Worm (Caenorhabditis elegans) whole organism, young adult: Measurements from ENCODE around the gene mbk-1.

Source experiments
- B0019.2 ChIP-seq: fragments of 200-800 bp; sonication (Bioruptor generic); conservative IDR thresholded peaks from 2 replicates; pipeline ENCODE4 v1.3.6; 2022; ENCODE audit warnings: missing genetic modification reagents, missing genetic modification characterization, missing compliant biosample characterization
- B0336.3 ChIP-seq: fragments of 200-800 bp; sonication (Bioruptor generic); IDR thresholded peaks from 2 replicates; pipeline ENCODE4 v1.3.6; 2022; ENCODE audit warnings: missing genetic modification characterization, missing compliant biosample characterization
- C06A6.2 ChIP-seq: fragments of 200-800 bp; sonication (Bioruptor generic); conservative IDR thresholded peaks from 2 replicates; pipeline ENCODE4 v1.3.6; 2022; ENCODE audit warnings: missing genetic modification characterization, missing compliant biosample characterization
- C17E4.6 ChIP-seq: fragments of 200-800 bp; sonication (Bioruptor generic); IDR thresholded peaks from 2 replicates; pipeline ENCODE4 v1.3.6; 2022; ENCODE audit warnings: missing genetic modification reagents, missing genetic modification characterization, missing compliant biosample characterization
- F22D6.2 ChIP-seq: sonication (generic microtip); optimal IDR thresholded peaks from 2 replicates; lab custom pipeline; 2016; ENCODE audit warnings: mild to moderate bottlenecking, missing genetic modification characterization, missing compliant biosample characterization
- F33H1.4 ChIP-seq: fragments of 200-800 bp; sonication (Bioruptor generic); IDR thresholded peaks from 2 replicates; pipeline ENCODE4 v1.3.6; 2022; ENCODE audit warnings: missing genetic modification reagents, missing genetic modification characterization, missing compliant biosample characterization
- F52B5.7 ChIP-seq: sonication (generic microtip); optimal IDR thresholded peaks from 2 replicates; lab custom pipeline; 2016; ENCODE audit warnings: mild to moderate bottlenecking, missing genetic modification characterization, missing compliant biosample characterization
- F57C9.4 ChIP-seq: sonication (generic microtip); optimal IDR thresholded peaks from 2 replicates; lab custom pipeline; 2017; ENCODE audit warnings: mild to moderate bottlenecking, missing genetic modification characterization, missing compliant biosample characterization
- K11D2.4 ChIP-seq: fragments of 200-800 bp; sonication (Bioruptor generic); IDR thresholded peaks from 2 replicates; pipeline ENCODE4 v1.3.6; 2022; ENCODE audit warnings: missing genetic modification reagents, missing genetic modification characterization, missing compliant biosample characterization
- K12H6.12 ChIP-seq: fragments of 200-800 bp; sonication (Bioruptor generic); optimal IDR thresholded peaks from 2 replicates; lab custom pipeline; 2018; ENCODE audit warnings: mild to moderate bottlenecking, missing genetic modification characterization, missing compliant biosample characterization
- T26A5.8 ChIP-seq: sonication (generic microtip); optimal IDR thresholded peaks from 2 replicates; lab custom pipeline; 2016; ENCODE audit warnings: missing genetic modification characterization, missing compliant biosample characterization
- Y53F4B.3 ChIP-seq: fragments of 200-800 bp; sonication (Bioruptor generic); IDR thresholded peaks from 2 replicates; pipeline ENCODE4 v1.3.6; 2022; ENCODE audit warnings: missing genetic modification reagents, missing genetic modification characterization, missing compliant biosample characterization
- Y53G8AR.9 ChIP-seq: fragments of 200-800 bp; sonication (Bioruptor generic); conservative IDR thresholded peaks from 2 replicates; pipeline ENCODE4 v1.3.6; 2022; ENCODE audit warnings: missing genetic modification reagents, missing genetic modification characterization, missing compliant biosample characterization
- aptf-2 ChIP-seq: fragments of 200-800 bp; sonication (Bioruptor generic); conservative IDR thresholded peaks from 2 replicates; pipeline ENCODE4 v1.3.6; 2022; ENCODE audit warnings: missing genetic modification reagents, missing genetic modification characterization, missing compliant biosample characterization
- ccch-3 ChIP-seq: fragments of 200-800 bp; sonication (Bioruptor generic); optimal IDR thresholded peaks from 2 replicates; lab custom pipeline; 2018; ENCODE audit warnings: mild to moderate bottlenecking, missing genetic modification characterization, missing compliant biosample characterization
- cebp-2 ChIP-seq: fragments of 200-800 bp; sonication (Bioruptor generic); IDR thresholded peaks from 2 replicates; pipeline ENCODE4 v1.3.6; 2022; ENCODE audit warnings: missing genetic modification characterization, missing compliant biosample characterization
- ceh-27 ChIP-seq: fragments of 200-800 bp; sonication (Bioruptor generic); optimal IDR thresholded peaks from 2 replicates; lab custom pipeline; 2018; ENCODE audit warnings: mild to moderate bottlenecking, missing genetic modification characterization, moderate library complexity, missing compliant biosample characterization
- ceh-79 ChIP-seq: sonication (generic microtip); optimal IDR thresholded peaks from 2 replicates; lab custom pipeline; 2017; ENCODE audit warnings: mild to moderate bottlenecking, missing genetic modification characterization, missing compliant biosample characterization
- ceh-91 ChIP-seq: fragments of 200-800 bp; sonication (Bioruptor generic); IDR thresholded peaks from 2 replicates; pipeline ENCODE4 v1.3.6; 2022; ENCODE audit warnings: missing genetic modification reagents, missing genetic modification characterization, missing compliant biosample characterization
- die-1 ChIP-seq: sonication (generic microtip); optimal IDR thresholded peaks from 2 replicates; lab custom pipeline; 2016; ENCODE audit warnings: missing genotype, mild to moderate bottlenecking, missing genetic modification characterization, missing compliant biosample characterization
- egl-18 ChIP-seq: fragments of 200-800 bp; sonication (Bioruptor generic); IDR thresholded peaks from 2 replicates; pipeline ENCODE4 v1.3.6; 2022; ENCODE audit warnings: missing genetic modification reagents, missing genetic modification characterization, missing compliant biosample characterization
- egl-44 ChIP-seq: fragments of 200-800 bp; sonication (Bioruptor generic); IDR thresholded peaks from 2 replicates; pipeline ENCODE4 v1.3.6; 2022; ENCODE audit warnings: missing genetic modification reagents, missing genetic modification characterization, missing compliant biosample characterization
- ekl-4 ChIP-seq: fragments of 200-800 bp; sonication (Bioruptor generic); IDR thresholded peaks from 2 replicates; pipeline ENCODE4 v1.3.6; 2022; ENCODE audit warnings: missing genetic modification reagents, missing genetic modification characterization, missing compliant biosample characterization
- gei-17 ChIP-seq: fragments of 200-800 bp; sonication (Bioruptor generic); optimal IDR thresholded peaks from 2 replicates; lab custom pipeline; 2018; ENCODE audit warnings: mild to moderate bottlenecking, missing genetic modification characterization, missing compliant biosample characterization
- hlh-26 ChIP-seq: fragments of 200-800 bp; sonication (Bioruptor generic); conservative IDR thresholded peaks from 2 replicates; pipeline ENCODE4 v1.3.6; 2022; ENCODE audit warnings: missing genetic modification reagents, missing genetic modification characterization, missing compliant biosample characterization
- hmg-1.2 ChIP-seq: fragments of 200-800 bp; sonication (Bioruptor generic); IDR thresholded peaks from 2 replicates; pipeline ENCODE4 v1.3.6; 2022; ENCODE audit warnings: missing genetic modification reagents, missing genetic modification characterization, missing compliant biosample characterization
- hmg-20 ChIP-seq: fragments of 200-800 bp; sonication (Bioruptor generic); IDR thresholded peaks from 2 replicates; pipeline ENCODE4 v1.3.6; 2022; ENCODE audit warnings: missing genetic modification reagents, missing genetic modification characterization, missing compliant biosample characterization
- let-526 ChIP-seq: fragments of 200-800 bp; sonication (Bioruptor generic); IDR thresholded peaks from 2 replicates; pipeline ENCODE4 v1.3.6; 2022; ENCODE audit warnings: missing genetic modification reagents, missing genetic modification characterization, missing compliant biosample characterization
- lin-26 ChIP-seq: fragments of 200-800 bp; sonication (Bioruptor generic); IDR thresholded peaks from 2 replicates; pipeline ENCODE4 v1.3.6; 2022; ENCODE audit warnings: missing genetic modification reagents, missing genetic modification characterization, missing compliant biosample characterization
- lin-35 ChIP-seq, 3 experiments: fragments of 150-350 bp in 2 of 3; sonication (generic microtip) in 1 of 3; optimal IDR thresholded peaks; 2 replicates each; lab custom pipeline; 2014 to 2018; ENCODE audit warnings: missing biosample characterization in 3 of 3, missing genetic modification characterization in 3 of 3, missing genetic modification reagents in 3 of 3
- lin-40 ChIP-seq: sonication (generic microtip); optimal IDR thresholded peaks from 2 replicates; lab custom pipeline; 2016; ENCODE audit warnings: missing genetic modification characterization, mild to moderate bottlenecking, missing compliant biosample characterization, missing genotype, missing genetic modification reagents
- lin-54 ChIP-seq: fragments of 200-800 bp; sonication (Bioruptor generic); optimal IDR thresholded peaks from 2 replicates; lab custom pipeline; 2018; ENCODE audit warnings: mild to moderate bottlenecking, missing genetic modification characterization, missing compliant biosample characterization
- lir-1 ChIP-seq: fragments of 200-800 bp; sonication (Bioruptor generic); conservative IDR thresholded peaks from 2 replicates; pipeline ENCODE4 v1.3.6; 2022; ENCODE audit warnings: missing genetic modification reagents, missing genetic modification characterization, missing compliant biosample characterization
- lsl-1 ChIP-seq: fragments of 200-800 bp; sonication (Bioruptor generic); optimal IDR thresholded peaks from 2 replicates; lab custom pipeline; 2018; ENCODE audit warnings: mild to moderate bottlenecking, missing genetic modification characterization, moderate library complexity, missing compliant biosample characterization
- madf-3 ChIP-seq: fragments of 200-800 bp; sonication (Bioruptor generic); IDR thresholded peaks from 2 replicates; pipeline ENCODE4 v1.3.6; 2022; ENCODE audit warnings: missing genetic modification reagents, missing genetic modification characterization, missing compliant biosample characterization
- mel-28 ChIP-seq: sonication (generic microtip); optimal IDR thresholded peaks from 2 replicates; lab custom pipeline; 2016; ENCODE audit warnings: borderline replicate concordance, mild to moderate bottlenecking, missing genetic modification characterization, missing compliant biosample characterization
- nfyb-1 ChIP-seq: fragments of 200-800 bp; sonication (Bioruptor generic); IDR thresholded peaks from 2 replicates; pipeline ENCODE4 v1.3.6; 2022; ENCODE audit warnings: missing genetic modification reagents, missing genetic modification characterization, missing compliant biosample characterization
- nhr-179 ChIP-seq: sonication (generic microtip); optimal IDR thresholded peaks from 2 replicates; lab custom pipeline; 2016; ENCODE audit warnings: mild to moderate bottlenecking, missing genetic modification characterization, missing compliant biosample characterization
- nhr-80 ChIP-seq: sonication (generic microtip); optimal IDR thresholded peaks from 2 replicates; lab custom pipeline; 2016; ENCODE audit warnings: missing genetic modification characterization, missing compliant biosample characterization
- pbrm-1 ChIP-seq: fragments of 200-800 bp; sonication (Bioruptor generic); IDR thresholded peaks from 2 replicates; pipeline ENCODE4 v1.3.6; 2022; ENCODE audit warnings: missing genetic modification reagents, missing genetic modification characterization, missing compliant biosample characterization
- pha-4 ChIP-seq: fragments of 150-350 bp; sonication (generic microtip); optimal IDR thresholded peaks from 2 replicates; lab custom pipeline; 2014; ENCODE audit warnings: missing biosample characterization, missing genetic modification reagents, missing genetic modification characterization
- rcor-1 ChIP-seq: fragments of 200-800 bp; sonication (Bioruptor generic); IDR thresholded peaks from 2 replicates; pipeline ENCODE4 v1.3.6; 2022; ENCODE audit warnings: missing genetic modification reagents, missing genetic modification characterization, missing compliant biosample characterization
- rec-8 ChIP-seq, 2 experiments: sonication (generic microtip); optimal IDR thresholded peaks; 2 replicates each; lab custom pipeline; 2016; ENCODE audit warnings: mild to moderate bottlenecking in 2 of 2, missing genetic modification characterization in 2 of 2, missing genetic modification reagents in 2 of 2, missing genotype in 2 of 2, missing biosample characterization in 1 of 2, missing compliant biosample characterization in 1 of 2, moderate library complexity in 1 of 2
- repo-1 ChIP-seq: sonication (generic microtip); optimal IDR thresholded peaks from 2 replicates; lab custom pipeline; 2017; ENCODE audit warnings: mild to moderate bottlenecking, missing genetic modification characterization, missing compliant biosample characterization
- tbp1 ChIP-seq: fragments of 200-800 bp; sonication (Bioruptor generic); optimal IDR thresholded peaks from 2 replicates; lab custom pipeline; 2018; ENCODE audit warnings: mild to moderate bottlenecking, missing genetic modification characterization, missing compliant biosample characterization
- xnd-1 ChIP-seq: sonication (generic microtip); optimal IDR thresholded peaks from 2 replicates; lab custom pipeline; 2016; ENCODE audit warnings: missing genotype, missing genetic modification reagents, missing genetic modification characterization, missing compliant biosample characterization
- ztf-22 ChIP-seq: fragments of 200-800 bp; sonication (Bioruptor generic); optimal IDR thresholded peaks from 2 replicates; lab custom pipeline; 2018; ENCODE audit warnings: mild to moderate bottlenecking, missing genetic modification characterization, moderate library complexity, missing compliant biosample characterization
- ztf-28 ChIP-seq: fragments of 200-800 bp; sonication (Bioruptor generic); IDR thresholded peaks from 2 replicates; pipeline ENCODE4 v1.3.6; 2022; ENCODE audit warnings: missing genetic modification reagents, missing genetic modification characterization, missing compliant biosample characterization

The mbk-1 gene

ce11 chrX:14818464-14819259 lies 5.7 kb downstream of the mbk-1 start, which contains the start of gene epn-1 (continued):
- TF ChIP-seq pha-4 (tag; lab: Kevin White, UChicago) (peak; percentile 4), gei-17 (GFP tag; lab: Kevin White, UChicago) (peak; percentile 90), ceh-91 (GFP tag; lab: Robert Waterston, UW) (0 out of 2 replicates have a peak, but pooled peaks have one; percentile 10), ekl-4 (GFP tag; lab: Robert Waterston, UW) (peak; percentile 95), egl-44 (GFP tag; lab: Robert Waterston, UW) (peak; percentile 95), lin-54 (GFP tag; lab: Kevin White, UChicago) (peak; percentile 75), C06A6.2 (peak; percentile 94), B0336.3 (peak; percentile 98), lin-26 (peak; percentile 85), nhr-179 (tag; lab: Kevin White, UChicago) (no peak), Y53F4B.3 (GFP tag; lab: Robert Waterston, UW) (no peak), repo-1 (peak; percentile 93), C17E4.6 (GFP tag; lab: Robert Waterston, UW) (0 out of 2 replicates have a peak, but pooled peaks have one; percentile 63), F57C9.4 (tag; lab: Kevin White, UChicago) (no peak), lsl-1 (GFP tag; lab: Kevin White, UChicago) (peak; percentile 4), B0019.2 (GFP tag; lab: Robert Waterston, UW) (no peak), ceh-27 (GFP tag; lab: Kevin White, UChicago) (peak; percentile 97), F33H1.4 (GFP tag; lab: Robert Waterston, UW) (peak; percentile 29), F22D6.2 (tag; lab: Kevin White, UChicago) (peak; percentile 92), aptf-2 (peak; percentile 35), ceh-79 (tag; lab: Kevin White, UChicago) (peak; percentile 87), cebp-2 (peak; percentile 69; the same call in 1 of the 2 replicates), lir-1 (GFP tag; lab: Robert Waterston, UW) (peak; percentile 99), rcor-1 (GFP tag; lab: Robert Waterston, UW) (peak; percentile 74), let-526 (GFP tag; lab: Robert Waterston, UW) (peak; percentile 87), hmg-1.2 (peak; percentile 95), mel-28 (tag; lab: Kevin White, UChicago) (no peak), die-1 (peak; percentile 60), ztf-22 (GFP tag; lab: Kevin White, UChicago) (peak; percentile 90), egl-18 (GFP tag; lab: Robert Waterston, UW) (peak; percentile 92), xnd-1 (tag; lab: Kevin White, UChicago) (no peak), tbp1 (GFP tag; lab: Kevin White, UChicago) (peak; percentile 73), ztf-28 (GFP tag; lab: Robert Waterston, UW) (no peak), ccch-3 (GFP tag; lab: Kevin White, UChicago) (no peak), K12H6.12 (tag; lab: Kevin White, UChicago) (peak; percentile 99)

- TF ChIP-seq pbrm-1 (GFP tag; lab: Robert Waterston, UW) (no peak), nhr-80 (peak; percentile 83), hmg-20 (GFP tag; lab: Robert Waterston, UW) (no peak), nfyb-1 (GFP tag; lab: Robert Waterston, UW) (no peak), repo-1 (no peak), Y53G8AR.9 (no peak), madf-3 (GFP tag; lab: Robert Waterston, UW) (no peak), K11D2.4 (GFP tag; lab: Robert Waterston, UW) (peak; percentile 34; the same call in 1 of the 2 replicates), hlh-26 (GFP tag; lab: Robert Waterston, UW) (no peak), Y53F4B.3 (GFP tag; lab: Robert Waterston, UW) (no peak), pha-4 (tag; lab: Kevin White, UChicago) (no peak), lin-35 (GFP tag; optimal IDR thresholded peaks at IDR 0.05; lab: Kevin White, UChicago) (no peak), B0336.3 (no peak), lin-40 (tag; lab: Kevin White, UChicago) (no peak), T26A5.8 (no peak), rec-8 (tag; optimal IDR thresholded peaks at IDR 0.05; lab: Kevin White, UChicago) (no peak), F52B5.7 (tag; lab: Kevin White, UChicago) (no peak)
Measured at ce11 chrX:14816717-14817116, 7.6 kb downstream of the mbk-1 start.
